Worm (Caenorhabditis elegans) whole organism, young adult: ENCODE measurements around the gene F41E7.9.

Experiments used
- B0035.1 ChIP-seq: sonication (generic microtip); optimal IDR thresholded peaks from 2 replicates; lab custom pipeline; 2016; ENCODE audit warnings: missing genetic modification characterization, mild to moderate bottlenecking, missing compliant biosample characterization, missing genotype, missing genetic modification reagents
- F10E7.11 ChIP-seq: sonication (generic microtip); optimal IDR thresholded peaks from 2 replicates; lab custom pipeline; 2017; ENCODE audit warnings: mild to moderate bottlenecking, missing genetic modification characterization, moderate library complexity, missing compliant biosample characterization
- F52B5.7 ChIP-seq: sonication (generic microtip); optimal IDR thresholded peaks from 2 replicates; lab custom pipeline; 2016; ENCODE audit warnings: mild to moderate bottlenecking, missing genetic modification characterization, missing compliant biosample characterization
- K12H6.12 ChIP-seq: fragments of 200-800 bp; sonication (Bioruptor generic); optimal IDR thresholded peaks from 2 replicates; lab custom pipeline; 2018; ENCODE audit warnings: mild to moderate bottlenecking, missing genetic modification characterization, missing compliant biosample characterization
- Y67H2A.10 ChIP-seq: fragments of 200-800 bp; sonication (Bioruptor generic); conservative IDR thresholded peaks from 2 replicates; pipeline ENCODE4 v1.3.6; 2022; ENCODE audit warnings: missing genetic modification reagents, missing genetic modification characterization, missing compliant biosample characterization
- ama-1 ChIP-seq, 3 experiments: fragments of 150-350 bp in 1 of 3; sonication (generic microtip) in 2 of 3; optimal IDR thresholded peaks; 2 replicates each; lab custom pipeline; 2014 to 2018; ENCODE audit warnings: missing biosample characterization in 2 of 3, missing genetic modification characterization in 2 of 3, missing genetic modification reagents in 2 of 3
- bed-2 ChIP-seq: fragments of 200-800 bp; sonication (Bioruptor generic); IDR thresholded peaks from 2 replicates; pipeline ENCODE4 v1.3.6; 2022; ENCODE audit warnings: missing genetic modification reagents, missing genetic modification characterization, missing compliant biosample characterization
- chd-7 ChIP-seq: sonication (generic microtip); optimal IDR thresholded peaks from 2 replicates; lab custom pipeline; 2016; ENCODE audit warnings: mild to moderate bottlenecking, missing genetic modification characterization, moderate library complexity, missing compliant biosample characterization
- egl-18 ChIP-seq: fragments of 200-800 bp; sonication (Bioruptor generic); IDR thresholded peaks from 2 replicates; pipeline ENCODE4 v1.3.6; 2022; ENCODE audit warnings: missing genetic modification reagents, missing genetic modification characterization, missing compliant biosample characterization
- nhr-90 ChIP-seq: sonication (generic microtip); optimal IDR thresholded peaks from 2 replicates; lab custom pipeline; 2016; ENCODE audit warnings: missing genotype, mild to moderate bottlenecking, missing genetic modification characterization, missing compliant biosample characterization
- rec-8 ChIP-seq, 2 experiments: sonication (generic microtip); optimal IDR thresholded peaks; 2 replicates each; lab custom pipeline; 2016; ENCODE audit warnings: mild to moderate bottlenecking in 2 of 2, missing genetic modification characterization in 2 of 2, missing genetic modification reagents in 2 of 2, missing genotype in 2 of 2, missing biosample characterization in 1 of 2, missing compliant biosample characterization in 1 of 2, moderate library complexity in 1 of 2
- snpc-4 ChIP-seq, 5 experiments: fragments of 150-350 bp in 1 of 5; sonication (generic microtip) in 4 of 5; optimal IDR thresholded peaks; 2 replicates each; lab custom pipeline; 2014 to 2018; ENCODE audit warnings: missing genetic modification characterization in 5 of 5, missing biosample characterization in 3 of 5, antibody characterized with exemption in 2 of 5, mild to moderate bottlenecking in 2 of 5, missing compliant biosample characterization in 2 of 5, missing genotype in 2 of 5, moderate library complexity in 2 of 5, missing genetic modification reagents in 1 of 5
- unc-130 ChIP-seq: sonication (generic microtip); optimal IDR thresholded peaks from 2 replicates; lab custom pipeline; 2016; ENCODE audit warnings: missing genetic modification reagents, missing genetic modification characterization, missing compliant biosample characterization
- zim-3 ChIP-seq: sonication (generic microtip); optimal IDR thresholded peaks from 2 replicates; lab custom pipeline; 2017; ENCODE audit warnings: mild to moderate bottlenecking, missing genetic modification characterization, moderate library complexity, missing compliant biosample characterization

DNA sequence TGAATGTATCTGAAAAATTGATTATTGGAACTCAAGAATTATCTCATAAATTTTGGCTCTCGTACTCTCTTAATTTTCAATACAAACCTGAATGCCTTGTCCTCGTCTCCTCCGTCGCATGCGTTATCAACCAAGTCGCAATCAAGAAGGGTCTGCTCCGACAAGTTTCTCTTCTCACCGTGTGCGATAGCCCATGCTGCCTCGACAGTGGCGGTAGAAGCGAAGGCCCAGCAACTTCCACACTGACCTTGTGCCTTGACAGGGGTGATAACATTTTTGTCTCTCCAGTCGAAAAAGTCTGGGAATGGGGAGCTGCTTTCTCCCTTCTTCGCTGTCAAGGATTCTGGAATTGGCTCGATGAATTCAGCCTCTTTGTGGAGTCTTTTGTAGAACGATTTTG lies 24.2 kb upstream of the F41E7.9 start:
- TF ChIP-seq K12H6.12 (tag; lab: Kevin White, UChicago) (no peak), snpc-4 (GFP tag; optimal IDR thresholded peaks at IDR 0.05; lab: Kevin White, UChicago) (no peak), snpc-4 (tag; optimal IDR thresholded peaks at IDR 0.05; lab: Kevin White, UChicago) (no peak), F52B5.7 (tag; lab: Kevin White, UChicago) (no peak), ama-1 (optimal IDR thresholded peaks at IDR 0.05; lab: Kevin White, UChicago) (no peak), ama-1 (GFP tag; optimal IDR thresholded peaks at IDR 0.05; lab: Kevin White, UChicago) (no peak), rec-8 (tag; optimal IDR thresholded peaks at IDR 0.05; lab: Kevin White, UChicago) (no peak), unc-130 (GFP tag; lab: Kevin White, UChicago) (no peak), egl-18 (GFP tag; lab: Robert Waterston, UW) (no peak), nhr-90 (no peak), chd-7 (tag; lab: Kevin White, UChicago) (no peak), B0035.1 (no peak), bed-2 (GFP tag; lab: Robert Waterston, UW) (no peak), Y67H2A.10 (GFP tag; lab: Robert Waterston, UW) (no peak), zim-3 (tag; lab: Kevin White, UChicago) (no peak), F10E7.11 (tag; lab: Kevin White, UChicago) (no peak)
